Worm (Caenorhabditis elegans): ENCODE results near the gene T03F6.9.

DNA sequence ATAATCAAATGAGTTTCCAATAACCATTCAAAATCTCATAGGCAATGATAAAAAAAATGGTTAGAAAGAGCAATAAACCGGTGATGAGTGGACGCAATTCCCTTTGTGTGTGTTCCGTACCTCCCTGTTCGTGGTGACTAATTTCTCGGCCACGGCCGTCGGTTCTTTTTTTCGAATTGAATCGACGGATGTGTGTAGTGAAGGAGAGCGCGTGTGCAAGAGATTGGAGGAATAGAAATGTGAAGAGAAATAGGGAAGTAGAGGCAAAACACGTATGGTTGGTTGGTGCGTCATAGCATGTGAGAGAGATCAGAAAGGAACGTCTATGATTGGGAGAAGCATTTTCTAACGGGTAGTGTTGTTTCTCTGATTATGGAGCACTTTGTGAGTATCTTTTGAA lies 11.0 kb downstream of the T03F6.9 start:
- TF ChIP-seq ztf-18 (tag; optimal IDR thresholded peaks at IDR 0.05) (no peak), F10E7.11 (tag; optimal IDR thresholded peaks at IDR 0.05) (no peak), snpc-4 (GFP tag; optimal IDR thresholded peaks at IDR 0.05) (no peak), snpc-4 (tag; optimal IDR thresholded peaks at IDR 0.05) (no peak), aptf-3 (GFP tag; IDR thresholded peaks at IDR 0.05) (no peak), pha-4 (tag; optimal IDR thresholded peaks at IDR 0.05) (no peak), nfya-1 (tag; optimal IDR thresholded peaks at IDR 0.05; ENCODE audit: borderline replicate concordance, insufficient read depth) (no peak), nhr-90 (tag; optimal IDR thresholded peaks at IDR 0.05) (no peak), lag-1 (GFP tag; IDR thresholded peaks at IDR 0.05) (no peak), rpc-1 (optimal IDR thresholded peaks at IDR 0.05) (no peak), rpc-1 (tag; optimal IDR thresholded peaks at IDR 0.05) (no peak), K11D2.4 (GFP tag; IDR thresholded peaks at IDR 0.05) (no peak)
